Fruit fly (Drosophila melanogaster) whole organism, embryonic: ENCODE results near the gene scpr-C.

Experiments
- Aef1 ChIP-seq: fragments of 200-800 bp; sonication (Bioruptor generic); IDR thresholded peaks from 3 replicates; pipeline ENCODE4 v1.3.6; 2022; ENCODE audit warnings: missing biosample characterization, missing genetic modification characterization
- Awh ChIP-seq: fragments of 200-800 bp; sonication (Bioruptor generic); IDR thresholded peaks from 2 replicates; pipeline ENCODE4, ENCODE4 v1.3.6; 2022; ENCODE audit warnings: missing biosample characterization, missing genetic modification characterization
- Bgb ChIP-seq: fragments of 200-800 bp; sonication (Bioruptor generic); IDR thresholded peaks from 2 replicates; pipeline ENCODE4 v1.3.6; 2022; ENCODE audit warnings: missing biosample characterization, missing genetic modification characterization; ENCODE audit not compliant: partially characterized antibody
- CG10209 ChIP-seq: fragments of 200-800 bp; sonication (Bioruptor generic); optimal IDR thresholded peaks from 3 replicates; lab custom pipeline; 2017; ENCODE audit warnings: missing biosample characterization, mild to moderate bottlenecking, missing genetic modification characterization, missing genetic modification reagents
- CG10959 ChIP-seq: fragments of 200-800 bp; sonication (Bioruptor generic); IDR thresholded peaks from 2 replicates; pipeline ENCODE4 v1.3.6; 2022; ENCODE audit warnings: missing biosample characterization, missing genetic modification characterization
- CG11085 ChIP-seq: fragments of 200-800 bp; sonication (Bioruptor generic); IDR thresholded peaks from 2 replicates; pipeline ENCODE4 v1.3.6; 2022; ENCODE audit warnings: missing biosample characterization, missing genetic modification characterization
- CG11560 ChIP-seq: fragments of 200-800 bp; sonication (Bioruptor generic); IDR thresholded peaks from 3 replicates; pipeline ENCODE4 v1.3.6; 2022; ENCODE audit warnings: missing biosample characterization, missing genetic modification characterization
- CG13894 ChIP-seq: fragments of 200-800 bp; sonication (Bioruptor generic); optimal IDR thresholded peaks from 3 replicates; lab custom pipeline; 2018; ENCODE audit warnings: missing biosample characterization, mild to moderate bottlenecking, missing genetic modification characterization, moderate library complexity
- CG1647 ChIP-seq: fragments of 200-800 bp; sonication (Bioruptor generic); optimal IDR thresholded peaks from 3 replicates; lab custom pipeline; 2016; ENCODE audit warnings: missing biosample characterization, missing genetic modification characterization
- CG17385 ChIP-seq: fragments of 200-800 bp; sonication (Bioruptor generic); optimal IDR thresholded peaks from 3 replicates; lab custom pipeline; 2018; ENCODE audit warnings: missing biosample characterization, mild to moderate bottlenecking, missing genetic modification characterization
- CG17829 ChIP-seq: fragments of 200-800 bp; optimal IDR thresholded peaks from 2 replicates; lab custom pipeline; 2019; ENCODE audit warnings: missing biosample characterization, mild to moderate bottlenecking, missing genetic modification characterization, moderate library complexity
- CG2875 ChIP-seq: fragments of 200-800 bp; sonication (Bioruptor generic); optimal IDR thresholded peaks from 2 replicates; lab custom pipeline; 2017; ENCODE audit warnings: missing biosample characterization, mild to moderate bottlenecking, missing genetic modification characterization, missing genetic modification reagents
- CG3281 ChIP-seq: fragments of 200-800 bp; sonication (Bioruptor generic); optimal IDR thresholded peaks from 3 replicates; lab custom pipeline; 2017; ENCODE audit warnings: missing biosample characterization, mild to moderate bottlenecking, missing genetic modification characterization
- CG3838 ChIP-seq: fragments of 200-800 bp; sonication (Bioruptor generic); optimal IDR thresholded peaks from 3 replicates; lab custom pipeline; 2016; ENCODE audit warnings: missing biosample characterization, missing genetic modification characterization
- CG5953 ChIP-seq: fragments of 200-800 bp; sonication (Bioruptor generic); IDR thresholded peaks from 2 replicates; pipeline ENCODE4 v1.3.6; 2022; ENCODE audit warnings: missing biosample characterization, missing genetic modification characterization
- CG6254 ChIP-seq: fragments of 200-800 bp; sonication (Bioruptor generic); optimal IDR thresholded peaks from 3 replicates; lab custom pipeline; 2017; ENCODE audit warnings: mild to moderate bottlenecking, missing biosample characterization, missing genetic modification reagents, missing genetic modification characterization
- CG6791 ChIP-seq: fragments of 200-800 bp; sonication (Bioruptor generic); IDR thresholded peaks from 3 replicates; pipeline ENCODE4 v1.3.6; 2022; ENCODE audit warnings: missing biosample characterization, missing genetic modification characterization; ENCODE audit not compliant: partially characterized antibody
- CG7928 ChIP-seq: fragments of 200-800 bp; sonication (Bioruptor generic); optimal IDR thresholded peaks from 2 replicates; lab custom pipeline; 2017; ENCODE audit warnings: missing biosample characterization, mild to moderate bottlenecking, missing genetic modification characterization
- CG9817 ChIP-seq: fragments of 200-800 bp; sonication (Bioruptor generic); optimal IDR thresholded peaks from 2 replicates; lab custom pipeline; 2018; ENCODE audit warnings: missing biosample characterization, mild to moderate bottlenecking, missing genetic modification characterization, moderate library complexity
- CG9876 ChIP-seq: fragments of 200-800 bp; sonication (Bioruptor generic); optimal IDR thresholded peaks from 2 replicates; lab custom pipeline; 2016; ENCODE audit warnings: missing biosample characterization, missing genetic modification characterization
- CG9932 ChIP-seq: fragments of 200-800 bp; sonication (Bioruptor generic); IDR thresholded peaks from 2 replicates; pipeline ENCODE4 v1.3.6; 2022; ENCODE audit warnings: missing biosample characterization, missing genetic modification characterization
- Camta ChIP-seq: fragments of 200-800 bp; sonication (Bioruptor generic); optimal IDR thresholded peaks from 2 replicates; lab custom pipeline; 2016; ENCODE audit warnings: missing biosample characterization, missing genetic modification characterization
- Fer2 ChIP-seq: fragments of 200-800 bp; sonication (Bioruptor generic); optimal IDR thresholded peaks from 2 replicates; lab custom pipeline; 2018; ENCODE audit warnings: missing biosample characterization, mild to moderate bottlenecking, missing genetic modification characterization, moderate library complexity
- HmgZ ChIP-seq: fragments of 200-800 bp; sonication (Bioruptor generic); optimal IDR thresholded peaks from 2 replicates; lab custom pipeline; 2018; ENCODE audit warnings: missing biosample characterization, mild to moderate bottlenecking, missing genetic modification characterization
- Hr78 ChIP-seq, 2 experiments: fragments of 200-800 bp in 1 of 2; fragments of >200 bp in 1 of 2; sonication (Bioruptor generic) in 1 of 2; optimal IDR thresholded peaks; 2 replicates each; lab custom pipeline; 2017 to 2019; ENCODE audit warnings: missing biosample characterization in 2 of 2, missing genetic modification characterization in 2 of 2, mild to moderate bottlenecking in 1 of 2, moderate library complexity in 1 of 2
- Mad ChIP-seq: fragments of 200-800 bp; sonication (Bioruptor generic); optimal IDR thresholded peaks from 2 replicates; lab custom pipeline; 2016; ENCODE audit warnings: missing biosample characterization, missing genetic modification characterization
- Myb ChIP-seq: fragments of 200-800 bp; sonication (Bioruptor generic); optimal IDR thresholded peaks from 2 replicates; lab custom pipeline; 2016; ENCODE audit warnings: missing biosample characterization, missing genetic modification characterization
- Ptx1 ChIP-seq: fragments of 200-800 bp; sonication (Bioruptor generic); IDR thresholded peaks from 2 replicates; pipeline ENCODE4 v1.3.6; 2022; ENCODE audit warnings: missing biosample characterization, missing genetic modification characterization
- Rx ChIP-seq: fragments of 200-800 bp; sonication (Bioruptor generic); IDR thresholded peaks from 2 replicates; pipeline ENCODE4 v1.3.6; 2022; ENCODE audit warnings: missing biosample characterization, missing genetic modification characterization
- Six4 ChIP-seq: fragments of 200-800 bp; sonication (Bioruptor generic); optimal IDR thresholded peaks from 2 replicates; lab custom pipeline; 2016; ENCODE audit warnings: missing biosample characterization, missing genetic modification characterization
- Sry-δ ChIP-seq: fragments of 200-800 bp; sonication (Bioruptor generic); optimal IDR thresholded peaks from 2 replicates; lab custom pipeline; 2016; ENCODE audit warnings: missing biosample characterization, missing genetic modification characterization
- Tbp ChIP-seq: fragments of >200 bp; optimal IDR thresholded peaks from 2 replicates; lab custom pipeline; 2018; ENCODE audit warnings: missing biosample characterization, missing genetic modification characterization
- amos ChIP-seq: fragments of 200-800 bp; sonication (Bioruptor generic); IDR thresholded peaks from 2 replicates; pipeline ENCODE4 v1.3.6; 2022; ENCODE audit warnings: missing biosample characterization, missing genetic modification characterization; ENCODE audit not compliant: partially characterized antibody
- ap ChIP-seq: fragments of 200-800 bp; sonication (Bioruptor generic); IDR thresholded peaks from 2 replicates; pipeline ENCODE4 v1.3.6; 2022; ENCODE audit warnings: missing biosample characterization, missing genetic modification characterization
- ash1 ChIP-seq: fragments of 200-800 bp; sonication (Bioruptor generic); optimal IDR thresholded peaks from 2 replicates; lab custom pipeline; 2018; ENCODE audit warnings: missing biosample characterization, mild to moderate bottlenecking, missing genetic modification characterization
- bsh ChIP-seq, 2 experiments: fragments of 200-800 bp; sonication (Bioruptor generic); optimal IDR thresholded peaks; 2 replicates each; lab custom pipeline; 2017 to 2018; ENCODE audit warnings: mild to moderate bottlenecking in 2 of 2, missing biosample characterization in 2 of 2, missing genetic modification characterization in 2 of 2, moderate library complexity in 1 of 2
- crc ChIP-seq: fragments of 200-800 bp; sonication (Bioruptor generic); optimal IDR thresholded peaks from 2 replicates; lab custom pipeline; 2016; ENCODE audit warnings: missing biosample characterization, missing genetic modification characterization
- ems ChIP-seq: fragments of 200-800 bp; sonication (Bioruptor generic); optimal IDR thresholded peaks from 3 replicates; lab custom pipeline; 2016; ENCODE audit warnings: missing biosample characterization, missing genetic modification characterization
- eve ChIP-seq, 2 experiments: fragments of >200 bp; optimal IDR thresholded peaks; 2 replicates each; lab custom pipeline; 2017; ENCODE audit warnings: missing biosample characterization in 2 of 2, missing genetic modification characterization in 2 of 2
- fd102C ChIP-seq: fragments of 200-800 bp; sonication (Bioruptor generic); optimal IDR thresholded peaks from 2 replicates; lab custom pipeline; 2018; ENCODE audit warnings: missing biosample characterization, mild to moderate bottlenecking, missing genetic modification characterization, moderate library complexity
- gce ChIP-seq: fragments of 200-800 bp; sonication (Bioruptor generic); IDR thresholded peaks from 3 replicates; pipeline ENCODE4 v1.3.6; 2022; ENCODE audit warnings: missing biosample characterization, missing genetic modification characterization
- grau ChIP-seq: fragments of 200-800 bp; optimal IDR thresholded peaks from 3 replicates; lab custom pipeline; 2019; ENCODE audit warnings: missing biosample characterization, mild to moderate bottlenecking, missing genetic modification characterization, moderate library complexity
- gsb ChIP-seq: fragments of 200-800 bp; sonication (Bioruptor generic); IDR thresholded peaks from 2 replicates; pipeline ENCODE4 v1.3.6; 2022; ENCODE audit warnings: missing biosample characterization, missing genetic modification characterization
- her ChIP-seq: fragments of 200-800 bp; sonication (Bioruptor generic); optimal IDR thresholded peaks from 2 replicates; lab custom pipeline; 2016; ENCODE audit warnings: missing biosample characterization, missing genetic modification characterization
- klu ChIP-seq: fragments of 200-800 bp; sonication (Bioruptor generic); IDR thresholded peaks from 2 replicates; pipeline ENCODE4 v1.3.6; 2022; ENCODE audit warnings: missing biosample characterization, missing genetic modification characterization
- peb ChIP-seq: fragments of 200-800 bp; sonication (Bioruptor generic); IDR thresholded peaks from 2 replicates; pipeline ENCODE4 v1.3.6; 2022; ENCODE audit warnings: missing biosample characterization, missing genetic modification characterization
- pho ChIP-seq: fragments of 200-800 bp; sonication (Bioruptor generic); optimal IDR thresholded peaks from 2 replicates; lab custom pipeline; 2016; ENCODE audit warnings: missing biosample characterization, missing genetic modification characterization
- sob ChIP-seq: fragments of 200-800 bp; sonication (Bioruptor generic); IDR thresholded peaks from 2 replicates; pipeline ENCODE4 v1.3.6; 2022; ENCODE audit warnings: missing biosample characterization, missing genetic modification characterization
- sr ChIP-seq: fragments of 200-800 bp; sonication (Bioruptor generic); IDR thresholded peaks from 3 replicates; pipeline ENCODE4 v1.3.6; 2022; ENCODE audit warnings: missing biosample characterization, missing genetic modification characterization
- ssp ChIP-seq: fragments of 200-800 bp; sonication (Bioruptor generic); IDR thresholded peaks from 2 replicates; pipeline ENCODE4 v1.3.6; 2022; ENCODE audit warnings: missing biosample characterization, missing genetic modification characterization
- z ChIP-seq: fragments of 200-800 bp; sonication (Bioruptor generic); IDR thresholded peaks from 3 replicates; pipeline ENCODE4 v1.3.6; 2022; ENCODE audit warnings: missing biosample characterization, missing genetic modification characterization
- zfh1 ChIP-seq: fragments of 200-800 bp; sonication (Bioruptor generic); IDR thresholded peaks from 3 replicates; pipeline ENCODE4 v1.3.6; 2022; ENCODE audit warnings: missing biosample characterization, missing genetic modification characterization

scpr-C gene

DNA sequence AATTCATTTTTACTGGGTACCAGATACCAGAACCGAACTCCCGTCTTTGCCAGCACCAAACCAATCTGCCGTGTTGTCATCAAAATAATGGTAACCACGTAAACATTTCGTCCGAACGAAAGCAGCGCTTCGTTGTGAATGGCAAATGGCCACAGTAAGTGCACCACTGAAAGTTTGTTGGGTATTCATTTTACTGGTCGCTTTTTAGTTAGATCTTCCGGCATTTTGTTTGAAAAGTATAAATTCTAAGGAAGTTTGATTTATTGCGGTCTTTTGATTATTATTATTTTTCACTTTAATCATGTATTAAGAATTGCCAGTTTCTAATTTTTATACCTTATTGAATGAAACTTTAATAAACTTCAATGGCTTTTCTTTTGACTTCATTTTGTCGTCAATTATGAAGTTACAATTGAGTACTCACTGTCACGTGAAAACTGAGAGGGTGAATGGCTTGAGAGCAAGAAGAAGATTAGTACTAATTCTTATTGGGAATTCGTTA lies 10.8 kb upstream of the scpr-C start, which contains the start of gene ZnT86D (continued):
- TF ChIP-seq Rx (GFP tag; lab: Robert Waterston, UW): no peak
- no peak for TF ChIP-seq Awh
- TF ChIP-seq grau: peak; percentile 99
- TF ChIP-seq Six4 (GFP tag; lab: Kevin White, UChicago): no peak
- no peak for TF ChIP-seq ap (GFP tag; lab: Robert Waterston, UW)
- peak; percentile 51 for TF ChIP-seq ems (GFP tag; lab: Kevin White, UChicago)
- TF ChIP-seq Bgb: no peak
- no peak; the same call in 1 of the 2 replicates for TF ChIP-seq amos (GFP tag; lab: Robert Waterston, UW)
- peak; percentile 49; the same call in 2 of the 3 replicates for TF ChIP-seq Aef1
- TF ChIP-seq peb (GFP tag; lab: Robert Waterston, UW): no peak
- TF ChIP-seq CG9876: no peak
- peak; percentile 68 for TF ChIP-seq Ptx1 (GFP tag; lab: Robert Waterston, UW)
- TF ChIP-seq ash1 (GFP tag; lab: Kevin White, UChicago): no peak
- TF ChIP-seq crc (GFP tag; lab: Kevin White, UChicago): no peak
- no peak for TF ChIP-seq fd102C (GFP tag; lab: Kevin White, UChicago)
- TF ChIP-seq her: no peak
- peak; percentile 64 for TF ChIP-seq Fer2 (tag; lab: Kevin White, UChicago)
- no peak for TF ChIP-seq ssp (GFP tag; lab: Robert Waterston, UW)
- TF ChIP-seq HmgZ (tag; lab: Kevin White, UChicago): peak; percentile 74
- no peak for TF ChIP-seq CG11085 (GFP tag; lab: Robert Waterston, UW)
- peak; percentile 66 for TF ChIP-seq CG3281
- TF ChIP-seq zfh1 (GFP tag; lab: Robert Waterston, UW): no peak
- TF ChIP-seq CG6791 (GFP tag; lab: Robert Waterston, UW): no peak
- no peak for TF ChIP-seq CG11560
- peak; percentile 79 for TF ChIP-seq pho (GFP tag; lab: Kevin White, UChicago)
- TF ChIP-seq bsh (GFP tag; optimal IDR thresholded peaks at IDR 0.05; lab: Kevin White, UChicago): peak in 1 of 2 experiments; percentile 46
- TF ChIP-seq sr (GFP tag; lab: Robert Waterston, UW): no peak
- TF ChIP-seq CG2875 (GFP tag; lab: Kevin White, UChicago): no peak
- peak; percentile 60; the same call in 1 of the 2 replicates for TF ChIP-seq sob
- TF ChIP-seq Mad: peak; percentile 42
- peak; percentile 26 for TF ChIP-seq CG3838
- TF ChIP-seq eve (GFP tag; optimal IDR thresholded peaks at IDR 0.05; lab: Kevin White, UChicago): no peak
- TF ChIP-seq gsb (GFP tag; lab: Robert Waterston, UW): no peak
- TF ChIP-seq CG1647 (GFP tag; lab: Kevin White, UChicago): peak; percentile 22
- TF ChIP-seq CG10209 (GFP tag; lab: Kevin White, UChicago): peak; percentile 53
- TF ChIP-seq CG9817 (tag; lab: Kevin White, UChicago): peak; percentile 64
- TF ChIP-seq CG6254: peak; percentile 5
- no peak for TF ChIP-seq gce (GFP tag; lab: Robert Waterston, UW)
- TF ChIP-seq klu: peak; percentile 57; the same call in 1 of the 2 replicates
- TF ChIP-seq Tbp (GFP tag; lab: Kevin White, UChicago): no peak
- TF ChIP-seq CG17829: peak; percentile 62
- no peak for TF ChIP-seq CG7928 (GFP tag; lab: Kevin White, UChicago)
- peak; percentile 38 for TF ChIP-seq Myb
- peak; percentile 46 for TF ChIP-seq Sry-δ
- TF ChIP-seq CG5953 (GFP tag; lab: Robert Waterston, UW): no peak
- no peak for TF ChIP-seq Hr78 (GFP tag; optimal IDR thresholded peaks at IDR 0.05; lab: Kevin White, UChicago)
- no peak for TF ChIP-seq z (GFP tag; lab: Robert Waterston, UW)
- peak; percentile 77 for TF ChIP-seq CG9932 (GFP tag; lab: Robert Waterston, UW)
- peak; percentile 35 for TF ChIP-seq Camta (GFP tag; lab: Kevin White, UChicago)
- TF ChIP-seq CG10959 (GFP tag; lab: Robert Waterston, UW): no peak
- TF ChIP-seq CG13894 (tag; lab: Kevin White, UChicago): peak; percentile 79
- TF ChIP-seq CG17385: peak; percentile 94
